Fruit fly (Drosophila melanogaster) whole organism, pupa: ENCODE measurements around the gene CG9297.

ENCODE experiments used
- CG10348 ChIP-seq: fragments of 200-800 bp; sonication (Bioruptor generic); IDR thresholded peaks from 2 replicates; pipeline ENCODE4 v1.3.6; 2022; ENCODE audit warnings: missing biosample characterization, missing genetic modification characterization
- CG12605 ChIP-seq: fragments of 200-800 bp; sonication (Bioruptor generic); IDR thresholded peaks from 2 replicates; pipeline ENCODE4 v1.3.6; 2022; ENCODE audit warnings: missing biosample characterization, missing genetic modification characterization
- CG13204 ChIP-seq: fragments of 200-800 bp; sonication (Bioruptor generic); optimal IDR thresholded peaks from 2 replicates; lab custom pipeline; 2018; ENCODE audit warnings: missing biosample characterization, mild to moderate bottlenecking, missing genetic modification characterization, moderate library complexity
- CG14655 ChIP-seq: fragments of 200-800 bp; sonication (Bioruptor generic); optimal IDR thresholded peaks from 3 replicates; lab custom pipeline; 2017; ENCODE audit warnings: mild to moderate bottlenecking, missing biosample characterization, missing genetic modification reagents, missing genetic modification characterization
- CG15710 ChIP-seq: fragments of 200-800 bp; sonication (Bioruptor generic); optimal IDR thresholded peaks from 2 replicates; lab custom pipeline; 2018; ENCODE audit warnings: missing biosample characterization, mild to moderate bottlenecking, missing genetic modification characterization, moderate library complexity
- CG17806 ChIP-seq: fragments of 200-800 bp; sonication (Bioruptor generic); optimal IDR thresholded peaks from 2 replicates; lab custom pipeline; 2018; ENCODE audit warnings: missing biosample characterization, mild to moderate bottlenecking, missing genetic modification characterization, moderate library complexity
- CG32121 ChIP-seq: fragments of 200-800 bp; sonication (Bioruptor generic); IDR thresholded peaks from 2 replicates; pipeline ENCODE4 v1.3.6; 2022; ENCODE audit warnings: missing biosample characterization, missing genetic modification characterization
- CG34367 ChIP-seq: fragments of 200-800 bp; sonication (Bioruptor generic); optimal IDR thresholded peaks from 2 replicates; lab custom pipeline; 2018; ENCODE audit warnings: missing biosample characterization, mild to moderate bottlenecking, missing genetic modification characterization
- CG4496 ChIP-seq: fragments of 200-800 bp; sonication (Bioruptor generic); IDR thresholded peaks from 3 replicates; pipeline ENCODE4 v1.3.6; 2022; ENCODE audit warnings: missing biosample characterization, missing genetic modification characterization
- CG8159 ChIP-seq: fragments of 200-800 bp; sonication (Bioruptor generic); optimal IDR thresholded peaks from 3 replicates; lab custom pipeline; 2018; ENCODE audit warnings: missing biosample characterization, mild to moderate bottlenecking, missing genetic modification characterization, moderate library complexity
- CG8301 ChIP-seq: fragments of 200-800 bp; sonication (Bioruptor generic); optimal IDR thresholded peaks from 2 replicates; lab custom pipeline; 2018; ENCODE audit warnings: missing biosample characterization, mild to moderate bottlenecking, missing genetic modification characterization
- CG9948 ChIP-seq: fragments of 200-800 bp; sonication (Bioruptor generic); optimal IDR thresholded peaks from 2 replicates; lab custom pipeline; 2018; ENCODE audit warnings: missing biosample characterization, mild to moderate bottlenecking, missing genetic modification characterization, moderate library complexity
- D1 ChIP-seq: fragments of 200-800 bp; sonication (Bioruptor generic); optimal IDR thresholded peaks from 2 replicates; lab custom pipeline; 2018; ENCODE audit warnings: missing biosample characterization, mild to moderate bottlenecking, missing genetic modification characterization, moderate library complexity
- EcR ChIP-seq: fragments of 200-800 bp; sonication (Bioruptor generic); optimal IDR thresholded peaks from 3 replicates; lab custom pipeline; 2019; ENCODE audit warnings: missing biosample characterization, missing genetic modification characterization, mild to moderate bottlenecking, moderate library complexity, missing genetic modification reagents
- Ets98B ChIP-seq: fragments of 200-800 bp; sonication (Bioruptor generic); IDR thresholded peaks from 2 replicates; pipeline ENCODE4 v1.3.6; 2022; ENCODE audit warnings: missing biosample characterization, missing genetic modification characterization
- Pif1B ChIP-seq: fragments of 200-800 bp; sonication (Bioruptor generic); optimal IDR thresholded peaks from 3 replicates; lab custom pipeline; 2016; ENCODE audit warnings: missing biosample characterization, missing genetic modification characterization
- fd96Ca ChIP-seq: fragments of 200-800 bp; sonication (Bioruptor generic); IDR thresholded peaks from 3 replicates; pipeline ENCODE4 v1.3.6; 2022; ENCODE audit warnings: missing biosample characterization, missing genetic modification characterization
- gl ChIP-seq: fragments of 200-800 bp; sonication (Bioruptor generic); optimal IDR thresholded peaks from 2 replicates; lab custom pipeline; 2018; ENCODE audit warnings: missing biosample characterization, mild to moderate bottlenecking, missing genetic modification characterization
- rn ChIP-seq: fragments of 200-800 bp; sonication (Bioruptor generic); IDR thresholded peaks from 2 replicates; pipeline ENCODE4 v1.3.6; 2022; ENCODE audit warnings: missing biosample characterization, missing genetic modification characterization

Gene CG9297

DNA sequence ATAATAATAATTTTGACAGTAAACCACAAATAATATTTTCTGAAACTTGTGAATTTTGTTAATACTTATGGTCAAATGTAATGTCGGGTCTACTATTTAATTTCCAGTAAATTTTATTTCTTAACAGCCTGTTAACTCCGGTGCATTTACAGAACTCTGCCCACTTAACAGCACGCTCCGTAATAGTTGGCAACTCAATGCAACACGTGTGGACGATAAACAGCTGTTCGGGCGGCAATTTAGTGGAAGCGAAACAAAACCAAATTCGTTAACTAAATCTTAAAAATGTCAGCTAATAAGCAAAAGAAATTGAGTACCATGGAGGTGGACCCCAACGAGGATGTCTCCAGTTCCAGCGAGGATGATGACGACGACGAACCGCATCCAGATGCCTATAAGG, 9.5 kb downstream of the CG9297 start, which contains the start of gene CG9286:
CG9286 (plus strand) TSS at position 196 of the 400 bp plus-strand sequence.
- no peak for TF ChIP-seq Ets98B (GFP tag; lab: Robert Waterston, UW)
- no peak for TF ChIP-seq CG32121 (GFP tag; lab: Robert Waterston, UW)
- TF ChIP-seq D1 (tag; lab: Kevin White, UChicago) = no peak
- no peak for TF ChIP-seq CG8159
- no peak for TF ChIP-seq CG14655 (GFP tag; lab: Kevin White, UChicago)
- TF ChIP-seq rn (GFP tag; lab: Robert Waterston, UW) = no peak
- TF ChIP-seq CG12605 = no peak
- no peak for TF ChIP-seq CG8301 (tag; lab: Kevin White, UChicago)
- no peak for TF ChIP-seq CG10348 (GFP tag; lab: Robert Waterston, UW)
- TF ChIP-seq CG9948 (tag; lab: Kevin White, UChicago) = no peak

DNA sequence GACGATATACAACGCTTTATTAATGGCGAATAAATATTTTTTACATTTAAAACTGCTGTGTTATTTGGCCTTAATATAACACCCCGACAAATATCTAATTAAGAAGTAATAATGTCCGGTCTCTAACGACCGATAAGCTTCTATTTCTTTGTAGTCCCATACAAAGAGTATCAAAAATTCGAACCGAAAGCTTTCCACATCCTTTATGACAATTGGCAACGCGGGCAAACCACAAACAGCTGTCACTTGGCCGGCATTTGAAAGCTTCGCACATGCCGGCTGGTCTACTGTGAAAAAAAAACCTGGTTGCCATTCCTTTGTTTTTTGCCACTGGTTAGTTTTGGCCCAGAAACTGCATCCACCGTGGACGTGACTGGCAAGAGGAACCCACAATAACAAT, 10.7 kb downstream of the CG9297 start, which contains the start of gene Dip-B:
Dip-B (plus strand) TSS at position 254 of the 400 bp plus-strand sequence.
- no peak for TF ChIP-seq CG8301 (tag; lab: Kevin White, UChicago)
- no peak for TF ChIP-seq CG10348 (GFP tag; lab: Robert Waterston, UW)
- no peak for TF ChIP-seq Ets98B (GFP tag; lab: Robert Waterston, UW)
- no peak for TF ChIP-seq CG32121 (GFP tag; lab: Robert Waterston, UW)
- no peak for TF ChIP-seq D1 (tag; lab: Kevin White, UChicago)
- TF ChIP-seq CG34367 (tag; lab: Kevin White, UChicago) = no peak
- TF ChIP-seq CG14655 (GFP tag; lab: Kevin White, UChicago) = no peak
- no peak for TF ChIP-seq CG4496 (GFP tag; lab: Robert Waterston, UW)
- TF ChIP-seq CG17806 (tag; lab: Kevin White, UChicago) = no peak
- no peak for TF ChIP-seq fd96Ca (GFP tag; lab: Robert Waterston, UW)
- TF ChIP-seq CG12605 = no peak
- TF ChIP-seq CG8159 = no peak

DNA sequence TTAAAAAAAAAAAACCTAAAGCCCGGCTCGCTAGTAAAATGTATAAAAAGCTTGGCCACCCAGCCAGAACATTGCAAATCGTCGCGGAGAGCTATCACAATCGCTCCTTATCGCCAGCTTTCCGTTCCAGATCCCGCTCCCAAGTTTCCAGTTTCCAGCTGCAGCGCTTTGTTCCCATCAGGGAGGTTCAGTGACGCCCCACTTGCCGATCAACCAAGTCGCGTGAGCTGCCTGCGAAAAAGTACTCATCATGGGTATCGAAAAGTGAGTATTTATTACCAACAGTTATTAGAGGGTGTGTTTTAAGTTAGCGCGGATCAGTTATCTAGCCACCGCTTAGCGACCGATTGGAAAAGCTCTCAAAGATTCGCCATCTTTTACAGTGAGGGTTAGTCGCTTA, 11.3 kb downstream of the CG9297 start:
- TF ChIP-seq CG15710 (tag; lab: Kevin White, UChicago) = no peak
- TF ChIP-seq CG8301 (tag; lab: Kevin White, UChicago) = no peak
- TF ChIP-seq EcR (GFP tag; lab: Kevin White, UChicago) = peak; percentile 62
- TF ChIP-seq Ets98B (GFP tag; lab: Robert Waterston, UW) = no peak
- no peak for TF ChIP-seq CG10348 (GFP tag; lab: Robert Waterston, UW)
- 0 out of 3 replicates have a peak, but pooled peaks have one; percentile 47 for TF ChIP-seq CG4496 (GFP tag; lab: Robert Waterston, UW)
- TF ChIP-seq CG9948 (tag; lab: Kevin White, UChicago) = no peak
- no peak for TF ChIP-seq CG13204 (GFP tag; lab: Kevin White, UChicago)

DNA sequence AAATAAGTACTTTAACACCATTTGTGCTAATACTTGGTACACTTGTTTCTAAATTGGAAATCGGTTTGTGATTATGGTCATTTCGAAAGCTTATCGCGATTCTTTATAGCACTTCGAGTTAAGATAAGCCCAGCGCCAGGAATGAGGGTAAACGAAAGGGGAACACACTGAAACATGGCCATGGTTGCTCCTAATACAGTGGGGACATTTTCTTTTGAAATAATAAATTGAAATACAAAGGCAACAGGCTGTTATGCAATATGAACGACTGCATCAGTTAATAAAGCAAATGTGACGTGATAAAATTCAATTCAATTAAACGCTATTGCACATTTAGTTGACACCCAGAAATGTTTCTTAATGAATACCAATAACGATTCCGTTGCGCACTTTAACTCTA, 12.1 kb downstream of the CG9297 start:
- no peak for TF ChIP-seq CG12605
- TF ChIP-seq CG15710 (tag; lab: Kevin White, UChicago) = no peak
- no peak for TF ChIP-seq rn (GFP tag; lab: Robert Waterston, UW)

DNA sequence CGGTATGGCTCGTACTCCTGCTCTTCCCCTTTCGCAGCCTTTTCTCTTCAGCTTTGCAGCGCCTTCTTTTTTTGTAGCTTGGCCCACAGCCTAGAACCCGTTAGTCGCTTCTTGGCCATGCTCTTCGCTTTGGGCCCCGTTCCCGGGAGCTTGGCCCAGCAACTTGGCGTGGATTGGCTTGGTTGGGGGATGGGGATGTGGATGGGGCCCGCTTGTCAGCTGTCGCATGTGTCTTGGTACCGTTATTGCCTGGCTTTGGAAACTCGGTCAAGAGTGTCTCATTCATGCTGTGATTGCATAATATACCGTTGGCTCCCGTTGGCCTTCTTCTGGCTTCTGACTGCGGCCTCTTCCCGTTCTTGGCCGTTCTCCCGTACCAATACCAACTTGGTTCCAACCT, 14.6 kb downstream of the CG9297 start:
- no peak for TF ChIP-seq gl (tag; lab: Kevin White, UChicago)
- TF ChIP-seq CG4496 (GFP tag; lab: Robert Waterston, UW) = 0 out of 3 replicates have a peak, but pooled peaks have one; percentile 46
- TF ChIP-seq CG34367 (tag; lab: Kevin White, UChicago) = no peak
- TF ChIP-seq EcR (GFP tag; lab: Kevin White, UChicago) = no peak

DNA sequence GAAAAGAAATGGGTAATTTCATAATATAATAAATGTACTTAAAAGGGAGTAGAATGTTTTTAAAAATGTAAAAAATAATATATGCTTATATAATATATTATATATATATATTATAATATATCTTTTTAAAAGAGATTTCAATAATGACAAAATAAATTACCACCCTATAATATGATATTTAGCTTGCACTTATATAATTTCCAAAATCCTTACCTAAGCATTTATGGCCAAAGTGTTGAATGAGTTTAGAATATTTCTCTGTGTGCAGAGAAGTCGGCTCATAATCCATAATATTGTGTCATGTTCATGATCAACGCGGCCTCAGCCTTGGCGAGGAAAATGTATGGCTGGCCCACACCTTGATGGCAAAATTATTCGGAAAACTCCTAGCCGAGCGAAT, 16.9 kb downstream of the CG9297 start:
- TF ChIP-seq CG32121 (GFP tag; lab: Robert Waterston, UW) (no peak), CG14655 (GFP tag; lab: Kevin White, UChicago) (peak; percentile 55)

DNA sequence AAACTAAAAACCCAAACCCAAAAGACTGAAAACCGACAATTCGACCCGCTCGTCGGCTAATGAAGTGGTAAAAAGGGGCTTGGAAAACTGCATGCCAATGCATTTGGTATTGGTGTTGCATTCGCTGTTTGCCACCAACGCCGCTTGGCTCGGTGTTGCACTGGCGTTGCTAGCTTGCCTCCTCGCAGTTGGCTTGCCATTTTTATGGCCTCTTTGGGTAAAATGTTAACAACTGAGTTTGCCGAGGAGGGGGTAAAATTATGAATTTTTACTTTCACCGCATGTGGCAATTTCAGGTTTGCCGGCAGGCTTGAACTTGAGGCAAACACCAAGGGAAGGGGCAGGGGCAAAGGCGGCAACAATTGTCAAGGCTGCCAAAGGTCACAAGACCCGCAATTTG, 17.4 kb downstream of the CG9297 start:
- TF ChIP-seq Pif1B (GFP tag; lab: Kevin White, UChicago) (no peak), CG13204 (GFP tag; lab: Kevin White, UChicago) (no peak), fd96Ca (GFP tag; lab: Robert Waterston, UW) (0 out of 3 replicates have a peak, but pooled peaks have one; percentile 16), gl (tag; lab: Kevin White, UChicago) (peak; percentile 6)
- TF ChIP-seq, all 21 proteins: peak for 2

DNA sequence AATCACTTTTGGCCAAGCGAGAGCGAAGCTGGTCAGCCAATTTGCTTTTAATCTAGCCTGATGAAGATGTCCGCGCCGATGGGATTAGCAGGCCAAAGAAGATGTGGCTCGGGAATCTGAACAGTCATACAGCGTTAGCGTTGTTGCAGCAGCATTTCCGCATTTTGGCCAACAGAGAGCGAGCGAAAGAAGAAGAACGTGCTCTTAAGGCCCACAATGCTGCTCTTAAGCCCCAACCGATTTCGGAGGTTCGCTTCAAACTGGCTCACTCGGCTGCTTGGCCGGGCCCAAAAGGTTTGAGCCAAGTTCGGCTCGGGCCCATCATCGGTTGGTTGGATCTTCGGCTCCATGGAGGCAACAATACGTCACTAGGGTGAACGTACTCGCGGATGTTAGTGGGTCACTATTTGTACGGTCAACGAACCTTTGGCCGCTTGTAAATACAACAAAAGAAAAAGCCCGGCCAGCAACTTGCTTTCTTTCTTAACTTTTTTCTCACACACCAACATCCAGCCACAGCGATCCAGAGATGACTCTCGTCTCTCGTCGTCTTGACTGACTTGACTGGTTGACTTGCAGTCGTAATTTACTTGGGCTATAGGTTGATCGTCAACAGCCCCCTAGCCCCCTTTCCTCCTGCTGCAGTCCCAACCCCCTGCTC, 18.5 kb downstream of the CG9297 start:
- TF ChIP-seq CG12605 (no peak), gl (tag; lab: Kevin White, UChicago) (no peak), CG8301 (tag; lab: Kevin White, UChicago) (no peak), CG32121 (GFP tag; lab: Robert Waterston, UW) (0 out of 2 replicates have a peak, but pooled peaks have one; percentile 30), rn (GFP tag; lab: Robert Waterston, UW) (no peak), CG4496 (GFP tag; lab: Robert Waterston, UW) (no peak), CG15710 (tag; lab: Kevin White, UChicago) (no peak), EcR (GFP tag; lab: Kevin White, UChicago) (peak; percentile 96), fd96Ca (GFP tag; lab: Robert Waterston, UW) (no peak)
